Fruit fly (Drosophila melanogaster) whole organism: ENCODE results near the gene bam.

ENCODE experiments used
- CG8478 ChIP-seq: fragments of >200 bp; optimal IDR thresholded peaks from 2 replicates; lab custom pipeline; 2018; ENCODE audit warnings: inconsistent platforms
- EcR ChIP-seq, 2 experiments: fragments of >200 bp; optimal IDR thresholded peaks; 2 replicates each; lab custom pipeline; 2017; ENCODE audit warnings: missing biosample characterization in 2 of 2, missing genetic modification characterization in 2 of 2, missing genetic modification reagents in 2 of 2
- pan ChIP-seq: fragments of >200 bp; optimal IDR thresholded peaks from 2 replicates; lab custom pipeline; 2017
- psq ChIP-seq: fragments of >200 bp; optimal IDR thresholded peaks from 2 replicates; lab custom pipeline; 2017

dm6 chr3R:25273537-25273936 is 28.6 kb upstream of the bam start, which contains the start of gene CG11878:
- TF ChIP-seq EcR (GFP tag; optimal IDR thresholded peaks at IDR 0.05; lab: Kevin White, UChicago) = no peak
- TF ChIP-seq CG8478 = no peak
- TF ChIP-seq psq = no peak
- TF ChIP-seq pan (lab: Kevin White, UChicago) = no peak
